Worm (Caenorhabditis elegans) whole organism, late embryonic: ENCODE measurements around the gene ins-20.

Experiments
- ceh-18 ChIP-seq: sonication (generic microtip); optimal IDR thresholded peaks from 2 replicates; lab custom pipeline; 2016; ENCODE audit warnings: missing genetic modification characterization, missing compliant biosample characterization
- pha-4 ChIP-seq: fragments of 150-350 bp; optimal IDR thresholded peaks from 2 replicates; lab custom pipeline; 2018; ENCODE audit warnings: missing biosample characterization, missing genetic modification reagents, missing genetic modification characterization
- pros-1 ChIP-seq: fragments of 150-350 bp; optimal IDR thresholded peaks from 2 replicates; lab custom pipeline; 2014; ENCODE audit warnings: missing biosample characterization, missing genetic modification reagents, missing genetic modification characterization

DNA sequence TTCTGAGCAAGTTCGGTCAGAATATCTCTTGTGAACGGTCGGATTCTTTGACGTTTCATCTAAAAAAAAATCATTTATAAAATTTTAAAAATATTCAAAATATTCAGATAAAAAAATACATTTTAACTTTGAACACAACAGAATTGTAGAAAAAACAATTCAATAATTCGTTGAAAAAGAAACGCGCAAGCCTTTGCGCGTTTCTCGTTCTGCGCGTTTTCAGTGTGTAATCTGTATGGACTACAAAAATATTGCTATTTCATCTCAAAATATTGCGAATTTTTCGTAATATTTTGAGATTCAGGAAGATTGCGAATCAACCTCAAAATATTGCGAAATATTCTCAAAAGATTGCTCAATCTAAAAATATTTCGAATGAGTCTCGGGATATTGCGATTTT is 45.3 kb downstream of the ins-20 start, which contains the start of gene R12C12.7:
- no peak for TF ChIP-seq pros-1
- TF ChIP-seq pha-4, result no peak
- no peak for TF ChIP-seq ceh-18
